Worm (Caenorhabditis elegans): ENCODE measurements around the gene pitr-4.

The pitr-4 gene

DNA sequence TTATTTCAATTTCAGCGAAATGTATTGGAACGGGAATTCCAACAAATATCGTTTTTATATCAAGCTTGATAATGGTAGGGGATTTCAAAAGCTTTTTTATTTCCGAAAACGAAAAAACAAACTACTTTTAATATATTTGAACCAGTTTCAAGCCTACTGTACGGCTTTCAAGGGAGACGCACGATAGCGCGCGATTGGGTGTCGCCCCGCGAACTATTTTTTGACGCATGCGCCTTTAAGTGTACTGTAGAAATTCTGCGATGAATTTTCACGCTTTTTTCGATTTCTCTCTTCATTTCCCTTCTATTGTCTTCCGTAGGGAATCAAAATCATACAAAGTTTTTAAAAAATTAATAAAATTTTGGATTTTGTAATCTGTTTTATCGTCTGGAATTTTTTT lies 42.1 kb upstream of the pitr-4 start:
- TF ChIP-seq snu-23 (GFP tag; optimal IDR thresholded peaks at IDR 0.05): no peak
- TF ChIP-seq C34B4.2 (tag; optimal IDR thresholded peaks at IDR 0.05): no peak
- TF ChIP-seq mdl-1 (tag; optimal IDR thresholded peaks at IDR 0.05): no peak
- no peak for TF ChIP-seq C04F5.9 (tag; optimal IDR thresholded peaks at IDR 0.05)
- TF ChIP-seq fkh-4 (tag; optimal IDR thresholded peaks at IDR 0.05; ENCODE audit: borderline replicate concordance): no peak

DNA sequence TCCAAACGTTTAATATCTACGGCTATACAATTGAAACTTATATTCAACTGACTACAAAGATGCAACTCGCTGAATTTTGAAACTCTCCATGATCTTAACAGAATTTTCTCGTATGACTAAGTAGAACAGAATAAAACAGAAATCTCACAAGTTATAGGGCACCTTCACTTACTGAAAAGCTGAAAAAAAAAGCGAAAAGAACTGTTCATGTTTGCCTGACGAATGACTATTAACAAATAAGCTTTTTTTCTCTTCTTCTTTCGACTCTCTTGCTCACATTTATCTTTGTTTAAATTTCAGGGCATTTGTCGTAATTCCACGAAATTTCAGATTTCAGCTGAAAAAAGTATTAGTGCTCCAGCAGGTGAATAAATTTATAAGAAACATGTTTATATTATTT lies 41.3 kb upstream of the pitr-4 start, which contains the start of gene xbx-6:
TSS of gene xbx-6 (plus strand) at position 301 of the 400 bp plus-strand sequence.
- TF ChIP-seq hlh-4 (tag; optimal IDR thresholded peaks at IDR 0.05): peak; percentile 57
- no peak for TF ChIP-seq ceh-82 (tag; optimal IDR thresholded peaks at IDR 0.05)

DNA sequence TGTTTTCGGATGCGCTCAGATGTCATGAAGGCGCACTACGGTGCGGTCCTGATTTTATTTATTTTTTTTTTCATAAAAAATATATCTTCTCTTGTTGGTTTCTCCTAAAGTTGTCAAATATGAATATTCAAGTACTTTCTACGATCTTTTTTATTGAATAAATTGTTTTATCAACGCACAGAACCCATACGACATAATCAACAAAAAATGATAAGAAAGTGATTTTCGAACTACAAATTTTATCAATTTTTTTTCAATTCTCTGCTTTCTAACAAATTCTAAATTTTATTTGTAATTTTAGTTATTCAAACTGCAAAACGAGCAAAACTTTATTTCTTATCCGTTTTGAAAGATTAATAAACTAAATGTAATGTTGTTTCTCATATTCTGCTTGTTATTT lies 40.4 kb upstream of the pitr-4 start:
- no peak for TF ChIP-seq mef-2 (tag; optimal IDR thresholded peaks at IDR 0.05)
- peak; percentile 44 for TF ChIP-seq elt-2 (tag; optimal IDR thresholded peaks at IDR 0.05)
- TF ChIP-seq tlp-1 (tag; optimal IDR thresholded peaks at IDR 0.05): peak; percentile 29

DNA sequence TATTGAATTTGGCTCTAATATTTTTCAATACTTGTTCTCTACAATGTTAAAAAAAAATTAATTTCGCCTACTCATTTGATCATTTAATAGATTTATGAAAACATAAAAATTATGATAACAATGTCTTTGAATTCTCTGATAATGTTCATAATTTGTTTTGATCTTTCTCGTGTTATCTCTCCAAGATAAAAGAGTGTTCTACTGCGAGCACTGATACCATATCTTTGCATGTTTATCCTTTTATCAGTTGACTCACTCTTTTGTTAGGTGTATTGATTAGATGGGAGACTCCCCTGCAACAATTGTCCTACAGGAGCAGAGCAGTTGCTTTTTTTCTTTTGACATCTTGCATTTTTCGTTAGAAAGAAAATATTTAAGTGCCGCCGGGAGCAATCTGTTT lies 37.8 kb upstream of the pitr-4 start:
- TF ChIP-seq nhr-85 (tag): no peak
- TF ChIP-seq elt-2 (tag; optimal IDR thresholded peaks at IDR 0.05): peak; percentile 9

DNA sequence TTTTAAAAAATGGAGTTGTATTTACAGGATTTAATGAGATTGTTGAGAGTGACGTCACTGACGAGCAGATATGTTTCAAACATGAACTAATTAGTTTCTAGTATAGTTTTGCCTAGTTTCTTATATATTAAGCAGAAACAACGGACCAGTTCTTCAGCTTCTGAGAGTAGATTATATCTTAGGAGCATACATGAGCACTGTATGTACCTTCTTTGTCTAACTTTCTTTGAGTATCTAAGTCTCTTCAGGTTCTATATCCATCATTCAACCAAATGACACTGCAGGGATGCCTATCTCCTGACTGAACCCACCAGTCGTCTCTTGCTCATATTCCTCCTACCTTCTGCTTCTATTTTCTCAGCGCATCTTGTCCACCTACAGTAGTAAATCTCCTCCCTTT lies 35.3 kb upstream of the pitr-4 start, which contains the start of gene her-1:
TSS of gene her-1 (plus strand) at position 301 of the 400 bp plus-strand sequence.
- no peak for TF ChIP-seq nhr-28 (tag; optimal IDR thresholded peaks at IDR 0.05)
- TF ChIP-seq nhr-71 (tag; optimal IDR thresholded peaks at IDR 0.05): no peak
- no peak for TF ChIP-seq zip-4 (GFP tag; optimal IDR thresholded peaks at IDR 0.05)
- no peak for TF ChIP-seq Y116A8C.19 (tag; optimal IDR thresholded peaks at IDR 0.05; ENCODE audit: borderline replicate concordance)
- TF ChIP-seq lin-13 (GFP tag; optimal IDR thresholded peaks at IDR 0.05): no peak
- no peak for TF ChIP-seq tlp-1 (tag; optimal IDR thresholded peaks at IDR 0.05)
- TF ChIP-seq jun-1 (tag; optimal IDR thresholded peaks at IDR 0.05): no peak
- no peak for TF ChIP-seq unc-86 (tag; optimal IDR thresholded peaks at IDR 0.05)
- TF ChIP-seq nhr-90 (tag; optimal IDR thresholded peaks at IDR 0.05; ENCODE audit: poor library complexity): no peak
- no peak for TF ChIP-seq mab-9 (GFP tag; IDR thresholded peaks at IDR 0.05)
- no peak for TF ChIP-seq nhr-19 (GFP tag; conservative IDR thresholded peaks at IDR 0.05)
- no peak for TF ChIP-seq tbx-2 (tag; optimal IDR thresholded peaks at IDR 0.05)

DNA sequence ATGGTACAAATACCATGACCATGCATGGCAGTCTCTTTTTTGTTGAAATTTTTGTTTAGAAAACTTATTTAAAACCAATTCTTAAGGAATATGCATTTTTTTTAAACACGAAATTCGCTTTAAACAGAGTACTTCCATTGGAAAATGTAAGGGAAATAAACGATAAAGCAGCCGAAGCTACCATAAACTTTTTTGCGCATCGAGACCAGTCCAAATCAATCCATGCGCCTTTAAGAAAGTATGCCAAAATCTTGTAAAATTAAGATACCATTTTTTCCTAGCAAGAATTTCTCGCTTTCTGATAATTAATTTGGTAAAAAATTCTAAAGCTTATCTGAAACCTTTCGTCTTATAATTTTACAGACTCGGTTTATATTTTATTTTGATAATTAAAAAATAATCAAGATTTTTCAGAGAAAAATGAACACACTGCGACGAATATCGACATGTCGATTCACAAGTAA lies 31.3 kb upstream of the pitr-4 start, which contains the start of gene ZK287.7:
TSS of gene ZK287.7 (plus strand) at position 414 of the 464 bp plus-strand sequence.
- TF ChIP-seq nhr-47 (tag; optimal IDR thresholded peaks at IDR 0.05) (no peak), snpc-4 (tag; optimal IDR thresholded peaks at IDR 0.05) (no peak), ceh-8 (GFP tag; optimal IDR thresholded peaks at IDR 0.05) (no peak), dpl-1 (GFP tag; optimal IDR thresholded peaks at IDR 0.05) (no peak), lin-35 (GFP tag; optimal IDR thresholded peaks at IDR 0.05) (no peak), sptf-1 (tag; optimal IDR thresholded peaks at IDR 0.05) (no peak), tlp-1 (tag; optimal IDR thresholded peaks at IDR 0.05) (no peak), unc-30 (tag; optimal IDR thresholded peaks at IDR 0.05) (no peak), nhr-85 (tag) (no peak), swsn-7 (tag; optimal IDR thresholded peaks at IDR 0.05) (no peak), tbx-2 (tag; optimal IDR thresholded peaks at IDR 0.05) (no peak), nhr-71 (tag; optimal IDR thresholded peaks at IDR 0.05) (no peak)

DNA sequence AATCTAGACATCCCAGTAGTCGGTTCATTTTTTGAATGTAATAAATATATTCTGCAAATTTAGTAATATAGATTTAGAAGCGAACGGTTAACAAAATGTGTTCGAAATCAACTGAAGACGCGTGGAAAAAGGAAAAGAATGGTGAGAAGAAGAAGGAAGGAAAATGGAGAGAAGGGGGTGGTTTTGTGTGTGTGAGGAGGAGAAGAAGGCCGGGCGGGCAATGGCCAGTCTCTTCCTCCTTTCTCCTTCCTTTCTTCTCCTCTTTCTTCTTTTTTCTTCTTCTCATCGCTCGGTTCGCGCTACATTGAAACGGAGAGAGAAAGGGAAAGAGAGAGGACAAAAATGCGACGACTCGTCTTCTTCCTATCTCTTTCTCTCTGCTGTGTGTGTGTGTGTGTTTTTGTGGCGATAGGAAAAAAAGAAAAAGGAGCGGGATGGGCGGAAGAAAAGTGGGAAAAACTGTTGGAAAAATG lies 30.7 kb upstream of the pitr-4 start, which contains the start of gene ztf-9:
TSS of gene ztf-9 (minus strand) at position 51 of the 473 bp plus-strand sequence.
- peak; percentile 50 for TF ChIP-seq rnt-1 (tag; optimal IDR thresholded peaks at IDR 0.05)
- TF ChIP-seq ces-1 (GFP tag; optimal IDR thresholded peaks at IDR 0.05): no peak
- peak; percentile 40 for TF ChIP-seq nhr-71 (tag; optimal IDR thresholded peaks at IDR 0.05)
- TF ChIP-seq ceh-90 (tag; optimal IDR thresholded peaks at IDR 0.05): no peak
- peak in 1 of 2 experiments; percentile 76 for TF ChIP-seq lsy-2 (tag; optimal IDR thresholded peaks at IDR 0.05)
- peak; percentile 16 to 47 for TF ChIP-seq lin-35 (GFP tag; optimal IDR thresholded peaks at IDR 0.05)
- peak; percentile 58 for TF ChIP-seq F16B12.6 (tag; optimal IDR thresholded peaks at IDR 0.05)
- TF ChIP-seq blmp-1 (tag; optimal IDR thresholded peaks at IDR 0.05): peak; percentile 99
- TF ChIP-seq irx-1 (tag; optimal IDR thresholded peaks at IDR 0.05): peak; percentile 16
- no peak for TF ChIP-seq unc-130 (tag; optimal IDR thresholded peaks at IDR 0.05)
- TF ChIP-seq efl-1 (optimal IDR thresholded peaks at IDR 0.05): peak; percentile 30
- peak in 1 of 2 experiments; percentile 83 for TF ChIP-seq efl-1 (GFP tag; optimal IDR thresholded peaks at IDR 0.05 in 1 of 2)
- peak in 2 of 3 experiments; percentile 5 to 33 for TF ChIP-seq dpl-1 (GFP tag; optimal IDR thresholded peaks at IDR 0.05)
- TF ChIP-seq jun-1 (tag; optimal IDR thresholded peaks at IDR 0.05): peak; percentile 6
- TF ChIP-seq mep-1 (tag; optimal IDR thresholded peaks at IDR 0.05): peak; percentile 78
- TF ChIP-seq elt-2 (tag; optimal IDR thresholded peaks at IDR 0.05): peak; percentile 30
- peak; percentile 43 for TF ChIP-seq tbx-2 (tag; optimal IDR thresholded peaks at IDR 0.05)
- TF ChIP-seq nhr-47 (tag; optimal IDR thresholded peaks at IDR 0.05): peak; percentile 38

Measured in whole organism, L1 larva.